Fruit fly (Drosophila melanogaster) whole organism, adult: Measurements from ENCODE around the gene Cp7Fc.

Experiments
- CG11617 ChIP-seq: fragments of 200-800 bp; sonication (Bioruptor generic); optimal IDR thresholded peaks from 2 replicates; lab custom pipeline; 2017; ENCODE audit warnings: mild to moderate bottlenecking, missing biosample characterization, missing genetic modification reagents, missing genetic modification characterization
- CG1620 ChIP-seq: fragments of 200-800 bp; sonication (Bioruptor generic); optimal IDR thresholded peaks from 2 replicates; lab custom pipeline; 2016; ENCODE audit warnings: missing biosample characterization, missing genetic modification characterization
- CG7045 ChIP-seq: fragments of 200-800 bp; sonication (Bioruptor generic); optimal IDR thresholded peaks from 2 replicates; lab custom pipeline; 2017; ENCODE audit warnings: missing biosample characterization, mild to moderate bottlenecking, missing genetic modification characterization
- CG7101 ChIP-seq: fragments of 200-800 bp; sonication (Bioruptor generic); optimal IDR thresholded peaks from 2 replicates; lab custom pipeline; 2018; ENCODE audit warnings: missing biosample characterization, mild to moderate bottlenecking, missing genetic modification characterization, moderate library complexity
- Clk ChIP-seq: fragments of 200-800 bp; sonication (Bioruptor generic); optimal IDR thresholded peaks from 2 replicates; lab custom pipeline; 2017; ENCODE audit warnings: missing biosample characterization, missing genetic modification characterization
- Hr96 ChIP-seq: fragments of 200-800 bp; sonication (Bioruptor generic); optimal IDR thresholded peaks from 2 replicates; lab custom pipeline; 2016; ENCODE audit warnings: missing biosample characterization, missing genetic modification characterization
- kay ChIP-seq: fragments of 200-800 bp; sonication (Bioruptor generic); peaks from one replicate; lab custom pipeline; 2016; ENCODE audit warnings: missing biosample characterization, missing genetic modification characterization, borderline replicate concordance
- ovo ChIP-seq: fragments of 200-800 bp; sonication (Bioruptor generic); optimal IDR thresholded peaks from 2 replicates; lab custom pipeline; 2016; ENCODE audit warnings: missing biosample characterization, missing genetic modification characterization
- pad ChIP-seq: fragments of 200-800 bp; sonication (Bioruptor generic); optimal IDR thresholded peaks from 3 replicates; lab custom pipeline; 2017; ENCODE audit warnings: missing biosample characterization, missing genetic modification characterization, mild to moderate bottlenecking, moderate library complexity, missing genetic modification reagents

DNA sequence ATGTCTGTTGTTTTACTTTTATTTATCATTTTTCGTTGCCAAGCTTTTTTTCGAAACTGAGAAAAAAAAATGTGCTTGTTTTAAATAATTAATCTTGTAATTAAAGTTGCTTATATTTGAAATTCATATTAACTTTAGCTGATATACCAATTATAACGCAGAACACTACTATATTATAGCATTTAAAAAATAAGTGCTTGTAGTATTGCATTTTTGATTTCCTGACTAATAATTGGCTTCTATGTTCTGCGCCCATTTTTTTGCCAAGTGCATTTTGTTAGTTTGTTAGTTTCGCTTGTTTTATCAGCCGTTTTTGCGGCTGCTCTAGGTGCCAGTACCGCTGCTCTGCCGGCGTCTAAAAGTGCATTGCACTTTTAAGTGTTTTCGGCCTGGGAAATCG is 44.6 kb downstream of the Cp7Fc start:
- TF ChIP-seq CG7101 (tag; lab: Kevin White, UChicago), result no peak
- no peak for TF ChIP-seq ovo (GFP tag; lab: Kevin White, UChicago)
- TF ChIP-seq pad, result no peak
- TF ChIP-seq Hr96 (GFP tag; lab: Kevin White, UChicago), result no peak
- TF ChIP-seq Clk, result no peak
- TF ChIP-seq kay, result no peak
- TF ChIP-seq CG7045, result no peak
- no peak for TF ChIP-seq CG1620 (GFP tag; lab: Kevin White, UChicago)
- no peak for TF ChIP-seq CG11617
